Worm (Caenorhabditis elegans) whole organism, early embryonic: ENCODE results near the gene inx-11.

Source experiments
- F13C5.2 ChIP-seq: sonication (generic microtip); optimal IDR thresholded peaks from 2 replicates; lab custom pipeline; 2017; ENCODE audit warnings: mild to moderate bottlenecking, missing genetic modification characterization, inconsistent platforms, missing compliant biosample characterization
- ama-1 ChIP-seq: fragments of 150-350 bp; optimal IDR thresholded peaks from 2 replicates; lab custom pipeline; 2014
- ceh-36 ChIP-seq: sonication (generic microtip); optimal IDR thresholded peaks from 2 replicates; lab custom pipeline; 2016; ENCODE audit warnings: missing genetic modification characterization, inconsistent platforms, missing compliant biosample characterization
- flt-1 ChIP-seq: fragments of 200-800 bp; sonication (Bioruptor generic); IDR thresholded peaks from 2 replicates; pipeline ENCODE4 v1.3.6; 2022; ENCODE audit warnings: missing genetic modification characterization, missing compliant biosample characterization
- hmbx-1 ChIP-seq: sonication (generic microtip); optimal IDR thresholded peaks from 2 replicates; lab custom pipeline; 2016; ENCODE audit warnings: mild to moderate bottlenecking, missing genetic modification characterization, missing compliant biosample characterization
- hnd-1 ChIP-seq: sonication (generic microtip); optimal IDR thresholded peaks from 2 replicates; lab custom pipeline; 2016; ENCODE audit warnings: missing genetic modification characterization, missing compliant biosample characterization
- pes-1 ChIP-seq: fragments of 200-800 bp; sonication (Bioruptor generic); IDR thresholded peaks from 2 replicates; pipeline ENCODE4 v1.3.6; 2022; ENCODE audit warnings: missing genetic modification reagents, missing genetic modification characterization, missing compliant biosample characterization
- scrt-1 ChIP-seq: fragments of 200-800 bp; sonication (Bioruptor generic); IDR thresholded peaks from 2 replicates; pipeline ENCODE4 v1.3.6; 2022; ENCODE audit warnings: missing genetic modification characterization, missing compliant biosample characterization
- sea-1 ChIP-seq: fragments of 200-800 bp; sonication (Bioruptor generic); conservative IDR thresholded peaks from 2 replicates; pipeline ENCODE4 v1.3.6; 2022; ENCODE audit warnings: missing genetic modification characterization, missing compliant biosample characterization
- tra-4 ChIP-seq: sonication (generic microtip); optimal IDR thresholded peaks from 2 replicates; lab custom pipeline; 2017; ENCODE audit warnings: missing genetic modification characterization, missing compliant biosample characterization

- TF ChIP-seq ama-1 (lab: Kevin White, UChicago): no peak
- TF ChIP-seq tra-4 (tag; lab: Kevin White, UChicago): no peak
- no peak for TF ChIP-seq scrt-1 (GFP tag; lab: Robert Waterston, UW)
- no peak for TF ChIP-seq ceh-36 (tag; lab: Kevin White, UChicago)
- TF ChIP-seq hnd-1 (tag; lab: Kevin White, UChicago): no peak
- TF ChIP-seq flt-1: no peak
- no peak for TF ChIP-seq F13C5.2 (tag; lab: Kevin White, UChicago)
- no peak for TF ChIP-seq sea-1 (GFP tag; lab: Robert Waterston, UW)
- TF ChIP-seq pes-1 (GFP tag; lab: Robert Waterston, UW): no peak
- no peak for TF ChIP-seq hmbx-1 (tag; lab: Kevin White, UChicago)
Measured at ce11 chrV:12537505-12537904, 50.5 kb downstream of the inx-11 start.
